Worm (Caenorhabditis elegans): ENCODE results near the gene jmjd-4.

DNA sequence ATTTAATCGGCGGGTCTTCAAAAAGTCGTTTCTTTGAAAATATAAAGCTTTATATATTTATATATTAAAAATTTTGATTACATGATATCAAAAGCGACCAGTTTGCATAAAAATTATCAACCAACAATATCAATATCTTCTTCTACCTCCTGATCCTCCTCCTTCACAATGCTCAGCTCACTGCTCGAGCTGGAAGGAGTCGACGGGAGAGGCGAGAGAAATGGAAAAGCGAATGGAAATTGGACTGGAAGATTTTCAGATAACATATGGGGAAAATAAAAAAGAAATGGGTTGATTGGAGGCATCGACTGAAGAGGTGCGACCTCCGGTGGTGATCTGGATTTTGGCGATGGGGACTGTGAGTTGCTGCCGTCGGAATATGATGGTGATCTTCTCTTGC, 6.1 kb upstream of the jmjd-4 start:
- TF ChIP-seq ceh-9 (tag; optimal IDR thresholded peaks at IDR 0.05) = no peak
- TF ChIP-seq pha-2 (tag; optimal IDR thresholded peaks at IDR 0.05) = no peak
- TF ChIP-seq ets-4 (tag; optimal IDR thresholded peaks at IDR 0.05) = no peak
- TF ChIP-seq C08G9.2 (tag; optimal IDR thresholded peaks at IDR 0.05) = no peak
- TF ChIP-seq dve-1 (tag; optimal IDR thresholded peaks at IDR 0.05) = no peak
- no peak for TF ChIP-seq madf-2 (tag; optimal IDR thresholded peaks at IDR 0.05)
- TF ChIP-seq ceh-6 (GFP tag; optimal IDR thresholded peaks at IDR 0.05) = no peak
- TF ChIP-seq hlh-30 (tag; optimal IDR thresholded peaks at IDR 0.05; ENCODE audit: insufficient read depth) = no peak
- no peak for TF ChIP-seq nfya-1 (tag; optimal IDR thresholded peaks at IDR 0.05)
- TF ChIP-seq ceh-18 (tag; optimal IDR thresholded peaks at IDR 0.05) = no peak
- no peak for TF ChIP-seq ceh-19 (GFP tag; optimal IDR thresholded peaks at IDR 0.05)
- TF ChIP-seq syd-9 (tag; optimal IDR thresholded peaks at IDR 0.05) = no peak
- no peak for TF ChIP-seq pqm-1 (tag; optimal IDR thresholded peaks at IDR 0.05)
- TF ChIP-seq F13H6.1 (tag; optimal IDR thresholded peaks at IDR 0.05) = no peak

Measured in whole organism, late embryonic.